Fruit fly (Drosophila melanogaster): Measurements from ENCODE around the gene Non2.
A peak's percentile ranks its signal among the peaks of the same experiment; 100 is the strongest.

The Non2 gene

DNA sequence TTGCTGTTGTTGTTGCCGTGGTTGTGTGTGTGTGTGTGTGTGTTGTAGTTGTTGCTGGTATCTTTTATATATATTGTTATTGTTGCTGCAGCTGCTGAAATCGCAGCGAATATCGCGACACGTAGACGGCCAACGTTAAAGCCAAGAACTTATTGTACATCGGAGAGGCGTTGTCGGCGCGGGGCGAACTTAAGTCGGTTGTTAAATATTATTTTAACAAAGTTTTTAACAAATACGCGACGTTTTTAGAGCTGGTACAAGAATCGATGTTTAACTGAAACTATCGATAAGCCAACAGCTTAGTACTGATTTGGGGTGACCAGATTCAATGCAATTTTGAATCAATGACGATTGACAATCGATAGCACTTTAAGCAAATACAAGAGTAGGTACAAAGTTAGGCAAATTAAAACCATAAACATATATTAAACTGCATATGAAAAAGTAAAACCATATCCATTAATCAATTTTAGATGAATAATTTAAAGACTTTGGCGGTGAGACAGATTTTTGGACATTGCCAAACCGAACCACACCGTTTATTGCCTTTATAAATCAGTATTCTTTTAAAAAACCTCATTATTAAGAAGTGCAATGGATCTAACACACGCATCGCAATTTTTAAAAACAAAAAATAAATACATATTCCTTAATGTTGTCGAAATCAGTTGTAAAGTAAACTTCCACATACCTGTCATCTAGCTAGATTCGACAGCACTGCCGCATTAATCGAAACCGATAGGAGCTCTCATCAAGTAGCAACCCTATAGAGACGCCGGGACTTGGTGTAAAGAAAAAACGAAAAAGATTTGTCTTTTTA lies at the start of gene Non2, which contains the start of gene Mrtf (continued):
- TF ChIP-seq CG8388 (GFP tag; optimal IDR thresholded peaks at IDR 0.05) = peak; percentile 17
- no peak for TF ChIP-seq CG31388 (GFP tag; optimal IDR thresholded peaks at IDR 0.05)
- TF ChIP-seq CG2116 (GFP tag; optimal IDR thresholded peaks at IDR 0.05) = peak; percentile 98
- no peak for TF ChIP-seq ap (GFP tag; IDR thresholded peaks at IDR 0.05)
- TF ChIP-seq mirr (GFP tag; optimal IDR thresholded peaks at IDR 0.05) = no peak
- no peak for TF ChIP-seq kah (GFP tag; optimal IDR thresholded peaks at IDR 0.05)
- peak; percentile 72 for TF ChIP-seq unc-4 (GFP tag; IDR thresholded peaks at IDR 0.05; ENCODE audit: partially characterized antibody)
- TF ChIP-seq CG6272 (GFP tag; IDR thresholded peaks at IDR 0.05) = peak; percentile 10; the same call in 1 of the 2 replicates
- peak; percentile 62; the same call in 1 of the 2 replicates for TF ChIP-seq wdn (GFP tag; IDR thresholded peaks at IDR 0.05)
- TF ChIP-seq H2.0 (GFP tag; IDR thresholded peaks at IDR 0.05) = no peak
- peak; percentile 72 for TF ChIP-seq CG30020 (tag; optimal IDR thresholded peaks at IDR 0.05)
- peak; percentile 57 for TF ChIP-seq sisA (GFP tag; IDR thresholded peaks at IDR 0.05)
- TF ChIP-seq Nf-YC (tag; optimal IDR thresholded peaks at IDR 0.05) = peak; percentile 62
- TF ChIP-seq CG1529 (GFP tag; optimal IDR thresholded peaks at IDR 0.05) = peak; percentile 3
- peak; percentile 34; the same call in 1 of the 2 replicates for TF ChIP-seq CG11247 (GFP tag; IDR thresholded peaks at IDR 0.05)
- peak; percentile 30 for TF ChIP-seq exex (tag; optimal IDR thresholded peaks at IDR 0.05)
- TF ChIP-seq Ptx1 (GFP tag; IDR thresholded peaks at IDR 0.05) = peak; percentile 50
- TF ChIP-seq org-1 (GFP tag; optimal IDR thresholded peaks at IDR 0.05) = no peak
- TF ChIP-seq CG11085 (GFP tag; IDR thresholded peaks at IDR 0.05) = no peak
- TF ChIP-seq chif (GFP tag; optimal IDR thresholded peaks at IDR 0.05) = peak; percentile 27 to 53
- peak; percentile 25 for TF ChIP-seq Max (GFP tag; optimal IDR thresholded peaks at IDR 0.05)
- TF ChIP-seq CG4282 (GFP tag; optimal IDR thresholded peaks at IDR 0.05) = no peak
- TF ChIP-seq chm (GFP tag; IDR thresholded peaks at IDR 0.05) = peak; percentile 35; the same call in 1 of the 2 replicates
- peak; percentile 48 for TF ChIP-seq CG4617 (GFP tag; optimal IDR thresholded peaks at IDR 0.05; ENCODE audit: borderline replicate concordance)
- TF ChIP-seq amos (GFP tag; IDR thresholded peaks at IDR 0.05; ENCODE audit: partially characterized antibody) = peak; percentile 83
- TF ChIP-seq CG6791 (GFP tag; IDR thresholded peaks at IDR 0.05; ENCODE audit: partially characterized antibody) = peak; percentile 86
- no peak for TF ChIP-seq CG1792 (GFP tag; optimal IDR thresholded peaks at IDR 0.05)
- TF ChIP-seq CG10267 (tag; optimal IDR thresholded peaks at IDR 0.05) = peak; percentile 55
- peak; percentile 91 for TF ChIP-seq Sry-δ (GFP tag; optimal IDR thresholded peaks at IDR 0.05)
- TF ChIP-seq CG32772 (GFP tag; IDR thresholded peaks at IDR 0.05) = peak; percentile 18; the same call in 1 of the 2 replicates
- 0 out of 3 replicates have a peak, but pooled peaks have one; percentile 26 for TF ChIP-seq C15 (GFP tag; IDR thresholded peaks at IDR 0.05)
- TF ChIP-seq CG5180 (GFP tag; optimal IDR thresholded peaks at IDR 0.05) = no peak
- TF ChIP-seq Bgb (GFP tag; IDR thresholded peaks at IDR 0.05; ENCODE audit: partially characterized antibody) = peak; percentile 84
- peak; percentile 46 for TF ChIP-seq CG1233 (GFP tag; optimal IDR thresholded peaks at IDR 0.05)
- peak; percentile 77 for TF ChIP-seq inv (GFP tag; IDR thresholded peaks at IDR 0.05; ENCODE audit: partially characterized antibody)
- TF ChIP-seq GATAe (GFP tag; conservative IDR thresholded peaks at IDR 0.05) = no peak
- TF ChIP-seq NFAT (GFP tag; IDR thresholded peaks at IDR 0.05) = peak; percentile 63
- TF ChIP-seq schlank (tag; optimal IDR thresholded peaks at IDR 0.05) = peak; percentile 20
- TF ChIP-seq dysf (GFP tag; IDR thresholded peaks at IDR 0.05) = peak; percentile 67
- peak; percentile 69 for TF ChIP-seq bab2 (GFP tag; optimal IDR thresholded peaks at IDR 0.05)
- TF ChIP-seq CG17361 (GFP tag; IDR thresholded peaks at IDR 0.05) = peak; percentile 79
- peak; percentile 60 for TF ChIP-seq Hr3 (GFP tag; optimal IDR thresholded peaks at IDR 0.05)
- no peak for TF ChIP-seq CG6175 (GFP tag; IDR thresholded peaks at IDR 0.05)
- peak; percentile 42 for TF ChIP-seq CG16815 (GFP tag; optimal IDR thresholded peaks at IDR 0.05)
- TF ChIP-seq grau (tag; optimal IDR thresholded peaks at IDR 0.05) = peak; percentile 64
- peak; percentile 45 for TF ChIP-seq Chrac-16 (GFP tag; optimal IDR thresholded peaks at IDR 0.05)
- peak in 1 of 2 experiments; percentile 53 for TF ChIP-seq bsh (GFP tag; optimal IDR thresholded peaks at IDR 0.05)
- peak; percentile 62; the same call in 3 of the 4 replicates for TF ChIP-seq Gug (GFP tag; IDR thresholded peaks at IDR 0.05)
- peak; percentile 18 for TF ChIP-seq Bteb2 (GFP tag; optimal IDR thresholded peaks at IDR 0.05)

Measured in whole organism, embryonic.